Worm (Caenorhabditis elegans) whole organism, midembryonic: ENCODE results near the gene xol-1.

ENCODE experiments used
- T22C8.4 ChIP-seq: fragments of 200-800 bp; sonication (Bioruptor generic); IDR thresholded peaks from 2 replicates; pipeline ENCODE4 v1.3.6; 2022; ENCODE audit warnings: missing genetic modification characterization, missing compliant biosample characterization
- flt-1 ChIP-seq: fragments of 200-800 bp; sonication (Bioruptor generic); IDR thresholded peaks from 2 replicates; pipeline ENCODE4 v1.3.6; 2022; ENCODE audit warnings: missing genetic modification characterization, missing compliant biosample characterization

ce11 chrX:8017305-8017704, 23.8 kb upstream of the xol-1 start:
- no peak for TF ChIP-seq flt-1 (GFP tag; lab: Robert Waterston, UW)
- no peak for TF ChIP-seq T22C8.4 (GFP tag; lab: Robert Waterston, UW)
